Worm (Caenorhabditis elegans) whole organism, L4/young adult: ENCODE data around the gene sri-40.
"Not testable (repeated sequence)": the region's sequence is repeated elsewhere in the genome, so short reads cannot be mapped to it uniquely, and the experiment has no call there.

Experiments
- W03F9.2 ChIP-seq: fragments of 150-350 bp; optimal IDR thresholded peaks from 2 replicates; lab custom pipeline; 2014; ENCODE audit warnings: missing biosample characterization, missing genetic modification characterization
- dao-5 ChIP-seq: sonication (generic microtip); optimal IDR thresholded peaks from 2 replicates; lab custom pipeline; 2016; ENCODE audit warnings: missing genotype, missing genetic modification characterization, moderate library complexity, missing compliant biosample characterization
- him-1 ChIP-seq: sonication (generic microtip); optimal IDR thresholded peaks from 2 replicates; lab custom pipeline; 2016; ENCODE audit warnings: missing genotype, missing genetic modification reagents, missing genetic modification characterization, missing compliant biosample characterization

The sri-40 gene

ce11 chrII:3183300-3183840, 5.6 kb downstream of the sri-40 start, which contains the start of the genes Y27F2A.6 and Y27F2A.8:
TSS of gene Y27F2A.6 (minus strand) at chrII:3183400.
TSS of gene Y27F2A.8 (plus strand) at chrII:3183790.
- TF ChIP-seq W03F9.2, dao-5, him-1 (tag; lab: Kevin White, UChicago): not testable (repeated sequence)

- TF ChIP-seq him-1, W03F9.2, dao-5 (tag; lab: Kevin White, UChicago): not testable (repeated sequence)
Measured at ce11 chrII:3184858-3185257, 7.1 kb downstream of the sri-40 start, which contains the start of gene sri-78. TSS of gene sri-78 (plus strand) at chrII:3185158.

ce11 chrII:3185848-3186247, 8.1 kb downstream of the sri-40 start:
- TF ChIP-seq dao-5 (tag; lab: Kevin White, UChicago) = no peak
- no peak for TF ChIP-seq him-1 (tag; lab: Kevin White, UChicago)
- no peak for TF ChIP-seq W03F9.2 (tag; lab: Kevin White, UChicago)

- TF ChIP-seq him-1, W03F9.2, dao-5 (tag; lab: Kevin White, UChicago): not testable (repeated sequence)
Measured at ce11 chrII:3189038-3189437, 11.3 kb downstream of the sri-40 start, which contains the start of gene Y27F2A.11. TSS of gene Y27F2A.11 (plus strand) at chrII:3189338.

- not testable (repeated sequence) for TF ChIP-seq W03F9.2, him-1, dao-5 (tag; lab: Kevin White, UChicago)
Measured at ce11 chrII:3191544-3191943, 13.8 kb downstream of the sri-40 start, which contains the start of gene Y27F2A.9. TSS of gene Y27F2A.9 (minus strand) at chrII:3191644.

- TF ChIP-seq W03F9.2 (tag; lab: Kevin White, UChicago) (no peak), dao-5 (tag; lab: Kevin White, UChicago) (no peak), him-1 (tag; lab: Kevin White, UChicago) (no peak)
Measured at ce11 chrII:3195739-3196138, 18.0 kb downstream of the sri-40 start.

- TF ChIP-seq dao-5 (tag; lab: Kevin White, UChicago) = no peak
- no peak for TF ChIP-seq W03F9.2 (tag; lab: Kevin White, UChicago)
- TF ChIP-seq him-1 (tag; lab: Kevin White, UChicago) = no peak
Measured at ce11 chrII:3196966-3197365, 19.2 kb downstream of the sri-40 start, which contains the start of gene gcy-15. TSS of gene gcy-15 (minus strand) at chrII:3197066.

- TF ChIP-seq W03F9.2 (tag; lab: Kevin White, UChicago) (no peak), dao-5 (tag; lab: Kevin White, UChicago) (no peak), him-1 (tag; lab: Kevin White, UChicago) (no peak)
Measured at ce11 chrII:3198998-3199397, 21.2 kb downstream of the sri-40 start, which contains the start of gene sri-51. TSS of gene sri-51 (minus strand) at chrII:3199098.

- TF ChIP-seq him-1, dao-5, W03F9.2 (tag; lab: Kevin White, UChicago): not testable (repeated sequence)
Measured at ce11 chrII:3201242-3201641, 23.5 kb downstream of the sri-40 start, which contains the start of gene sri-48. TSS of gene sri-48 (minus strand) at chrII:3201342.

ce11 chrII:3202519-3202918, 24.8 kb downstream of the sri-40 start, which contains the start of gene sri-53:
TSS of gene sri-53 (minus strand) at chrII:3202619.
- TF ChIP-seq him-1 (tag; lab: Kevin White, UChicago) (no peak), dao-5 (tag; lab: Kevin White, UChicago) (no peak), W03F9.2 (tag; lab: Kevin White, UChicago) (no peak)

ce11 chrII:3203415-3203814, 25.7 kb downstream of the sri-40 start, which contains the start of gene sri-50:
TSS of gene sri-50 (plus strand) at chrII:3203715.
- TF ChIP-seq W03F9.2 (tag; lab: Kevin White, UChicago) (no peak), dao-5 (tag; lab: Kevin White, UChicago) (no peak), him-1 (tag; lab: Kevin White, UChicago) (no peak)

ce11 chrII:3206423-3206989, 28.7 kb downstream of the sri-40 start, which contains the start of the genes ZC239.20 and ZC239.21:
TSS of gene ZC239.20 (minus strand) at chrII:3206523.
TSS of gene ZC239.21 (plus strand) at chrII:3206939.
- TF ChIP-seq dao-5 (tag; lab: Kevin White, UChicago) = no peak
- TF ChIP-seq W03F9.2 (tag; lab: Kevin White, UChicago) = no peak
- TF ChIP-seq him-1 (tag; lab: Kevin White, UChicago) = no peak

ce11 chrII:3208679-3209078, 30.9 kb downstream of the sri-40 start, which contains the start of gene sdz-35:
TSS of gene sdz-35 (minus strand) at chrII:3208779.
- TF ChIP-seq dao-5 (tag; lab: Kevin White, UChicago) (no peak), him-1 (tag; lab: Kevin White, UChicago) (no peak), W03F9.2 (tag; lab: Kevin White, UChicago) (no peak)
